Fruit fly (Drosophila melanogaster) whole organism, wandering third instar larva: ENCODE results near the gene CG12112.

ENCODE experiments used
- Jra ChIP-seq: sonication (Bioruptor generic); optimal IDR thresholded peaks from 2 replicates; lab custom pipeline; 2016; ENCODE audit warnings: missing biosample characterization, missing genetic modification characterization
- Myc ChIP-seq: fragments of >200 bp; optimal IDR thresholded peaks from 2 replicates; lab custom pipeline; 2017
- ey ChIP-seq: fragments of 200-800 bp; sonication (Bioruptor generic); optimal IDR thresholded peaks from 2 replicates; lab custom pipeline; 2016; ENCODE audit warnings: missing biosample characterization, missing genetic modification characterization
- fru ChIP-seq: fragments of 200-800 bp; sonication (Bioruptor generic); optimal IDR thresholded peaks from 3 replicates; lab custom pipeline; 2016; ENCODE audit warnings: missing biosample characterization, mild to moderate bottlenecking, missing genetic modification characterization

dm6 chrX:8534321-8534661 lies 25.7 kb downstream of the CG12112 start:
- TF ChIP-seq Myc (lab: Kevin White, UChicago) = no peak
- no peak for TF ChIP-seq Jra (GFP tag; lab: Kevin White, UChicago)
- no peak for TF ChIP-seq ey (GFP tag; lab: Kevin White, UChicago)
- TF ChIP-seq fru = no peak
